Worm (Caenorhabditis elegans) whole organism, young adult: ENCODE measurements around the gene mpst-3.

Source experiments
- B0035.1 ChIP-seq: sonication (generic microtip); optimal IDR thresholded peaks from 2 replicates; lab custom pipeline; 2016; ENCODE audit warnings: missing genetic modification characterization, mild to moderate bottlenecking, missing compliant biosample characterization, missing genotype, missing genetic modification reagents
- F23B12.7 ChIP-seq: sonication (generic microtip); optimal IDR thresholded peaks from 2 replicates; lab custom pipeline; 2017; ENCODE audit warnings: missing genetic modification characterization, mild to moderate bottlenecking, missing compliant biosample characterization, antibody characterized with exemption, moderate library complexity; ENCODE audit not compliant: insufficient read depth
- F39B2.1 ChIP-seq: fragments of 200-800 bp; sonication (Bioruptor generic); IDR thresholded peaks from 2 replicates; pipeline ENCODE4 v1.3.6; 2022; ENCODE audit warnings: missing genetic modification reagents, missing genetic modification characterization, missing compliant biosample characterization
- F55B11.4 ChIP-seq: sonication (generic microtip); optimal IDR thresholded peaks from 2 replicates; lab custom pipeline; 2016; ENCODE audit warnings: missing compliant biosample characterization, missing genetic modification characterization, borderline replicate concordance; ENCODE audit not compliant: insufficient read depth
- F57C9.4 ChIP-seq: sonication (generic microtip); optimal IDR thresholded peaks from 2 replicates; lab custom pipeline; 2017; ENCODE audit warnings: mild to moderate bottlenecking, missing genetic modification characterization, missing compliant biosample characterization
- T07F8.4 ChIP-seq: sonication (generic microtip); optimal IDR thresholded peaks from 2 replicates; lab custom pipeline; 2016; ENCODE audit warnings: mild to moderate bottlenecking, missing genetic modification characterization, moderate library complexity, missing compliant biosample characterization
- hmg-20 ChIP-seq: fragments of 200-800 bp; sonication (Bioruptor generic); IDR thresholded peaks from 2 replicates; pipeline ENCODE4 v1.3.6; 2022; ENCODE audit warnings: missing genetic modification reagents, missing genetic modification characterization, missing compliant biosample characterization
- nhr-120 ChIP-seq: fragments of 200-800 bp; sonication (Bioruptor generic); IDR thresholded peaks from 2 replicates; pipeline ENCODE4 v1.3.6; 2022; ENCODE audit warnings: missing genetic modification characterization, missing compliant biosample characterization
- snpc-4 ChIP-seq, 5 experiments: fragments of 150-350 bp in 1 of 5; sonication (generic microtip) in 4 of 5; optimal IDR thresholded peaks; 2 replicates each; lab custom pipeline; 2014 to 2018; ENCODE audit warnings: missing genetic modification characterization in 5 of 5, missing biosample characterization in 3 of 5, antibody characterized with exemption in 2 of 5, mild to moderate bottlenecking in 2 of 5, missing compliant biosample characterization in 2 of 5, missing genotype in 2 of 5, moderate library complexity in 2 of 5, missing genetic modification reagents in 1 of 5

ce11 chrV:14899545-14899944, 4.1 kb downstream of the mpst-3 start, which contains the start of gene H12D21.10:
- TF ChIP-seq snpc-4 (GFP tag; optimal IDR thresholded peaks at IDR 0.05; lab: Kevin White, UChicago) = no peak
- TF ChIP-seq snpc-4 (tag; optimal IDR thresholded peaks at IDR 0.05; lab: Kevin White, UChicago) = no peak
- no peak for TF ChIP-seq F55B11.4 (tag; lab: Kevin White, UChicago)
- TF ChIP-seq B0035.1 (tag; lab: Kevin White, UChicago) = no peak
- TF ChIP-seq T07F8.4 (tag; lab: Kevin White, UChicago) = no peak
- no peak for TF ChIP-seq F23B12.7 (tag; lab: Kevin White, UChicago)
- no peak for TF ChIP-seq F39B2.1 (GFP tag; lab: Robert Waterston, UW)
- TF ChIP-seq hmg-20 = no peak
- TF ChIP-seq nhr-120 = no peak
- no peak for TF ChIP-seq F57C9.4 (tag; lab: Kevin White, UChicago)
